Fruit fly (Drosophila melanogaster) whole organism, embryonic: ENCODE results near the gene CG45100.
A peak's percentile ranks its signal among the peaks of the same experiment; 100 is the strongest.

Experiments
- Asciz ChIP-seq: fragments of 200-800 bp; sonication (Bioruptor generic); optimal IDR thresholded peaks from 2 replicates; lab custom pipeline; 2017; ENCODE audit warnings: missing biosample characterization, mild to moderate bottlenecking, missing genetic modification characterization, missing genetic modification reagents
- C15 ChIP-seq: fragments of 200-800 bp; sonication (Bioruptor generic); IDR thresholded peaks from 3 replicates; pipeline ENCODE4 v1.3.6; 2022; ENCODE audit warnings: missing biosample characterization, missing genetic modification characterization
- CG10565 ChIP-seq: fragments of 200-800 bp; sonication (Bioruptor generic); optimal IDR thresholded peaks from 3 replicates; lab custom pipeline; 2016; ENCODE audit warnings: missing biosample characterization, mild to moderate bottlenecking, missing genetic modification characterization
- CG12942 ChIP-seq: fragments of 200-800 bp; sonication (Bioruptor generic); optimal IDR thresholded peaks from 3 replicates; lab custom pipeline; 2016; ENCODE audit warnings: missing biosample characterization, missing genetic modification characterization
- CG13624 ChIP-seq: fragments of 200-800 bp; sonication (Bioruptor generic); optimal IDR thresholded peaks from 2 replicates; lab custom pipeline; 2016; ENCODE audit warnings: missing biosample characterization, missing genetic modification characterization
- CG13894 ChIP-seq: fragments of 200-800 bp; sonication (Bioruptor generic); optimal IDR thresholded peaks from 3 replicates; lab custom pipeline; 2018; ENCODE audit warnings: missing biosample characterization, mild to moderate bottlenecking, missing genetic modification characterization, moderate library complexity
- CG17186 ChIP-seq: fragments of 200-800 bp; sonication (Bioruptor generic); optimal IDR thresholded peaks from 3 replicates; lab custom pipeline; 2017; ENCODE audit warnings: missing biosample characterization, missing genetic modification reagents, missing genetic modification characterization
- CG1832 ChIP-seq: fragments of 200-800 bp; sonication (Bioruptor generic); optimal IDR thresholded peaks from 2 replicates; lab custom pipeline; 2017; ENCODE audit warnings: missing biosample characterization, mild to moderate bottlenecking, missing genetic modification characterization, inconsistent platforms
- CG3995 ChIP-seq: fragments of 200-800 bp; sonication (Bioruptor generic); optimal IDR thresholded peaks from 3 replicates; lab custom pipeline; 2016; ENCODE audit warnings: missing biosample characterization, missing genetic modification characterization
- CG4424 ChIP-seq: fragments of 200-800 bp; sonication (Bioruptor generic); optimal IDR thresholded peaks from 3 replicates; lab custom pipeline; 2016; ENCODE audit warnings: missing biosample characterization, missing genetic modification characterization
- CG8359 ChIP-seq: fragments of 200-800 bp; sonication (Bioruptor generic); optimal IDR thresholded peaks from 2 replicates; lab custom pipeline; 2017; ENCODE audit warnings: missing biosample characterization, mild to moderate bottlenecking, missing genetic modification characterization, borderline replicate concordance
- CG8765 ChIP-seq: fragments of 200-800 bp; sonication (Bioruptor generic); IDR thresholded peaks from 2 replicates; pipeline ENCODE4 v1.3.6; 2022; ENCODE audit warnings: missing biosample characterization, missing genetic modification characterization
- CG9437 ChIP-seq: fragments of 200-800 bp; sonication (Bioruptor generic); optimal IDR thresholded peaks from 2 replicates; lab custom pipeline; 2018; ENCODE audit warnings: missing biosample characterization, mild to moderate bottlenecking, missing genetic modification characterization
- CG9727 ChIP-seq: fragments of 200-800 bp; sonication (Bioruptor generic); optimal IDR thresholded peaks from 3 replicates; lab custom pipeline; 2017; ENCODE audit warnings: missing biosample characterization, mild to moderate bottlenecking, missing genetic modification characterization
- CG9817 ChIP-seq: fragments of 200-800 bp; sonication (Bioruptor generic); optimal IDR thresholded peaks from 2 replicates; lab custom pipeline; 2018; ENCODE audit warnings: missing biosample characterization, mild to moderate bottlenecking, missing genetic modification characterization, moderate library complexity
- Camta ChIP-seq: fragments of 200-800 bp; sonication (Bioruptor generic); optimal IDR thresholded peaks from 2 replicates; lab custom pipeline; 2016; ENCODE audit warnings: missing biosample characterization, missing genetic modification characterization
- D ChIP-seq, 2 experiments: fragments of 200-800 bp in 1 of 2; fragments of >200 bp in 1 of 2; sonication (Bioruptor generic) in 1 of 2; optimal IDR thresholded peaks; 2 replicates in 1 of 2; 3 replicates in 1 of 2; lab custom pipeline; 2017; ENCODE audit warnings: mild to moderate bottlenecking in 1 of 2, missing biosample characterization in 1 of 2, missing genetic modification characterization in 1 of 2, missing genetic modification reagents in 1 of 2
- Deaf1 ChIP-seq: fragments of 200-800 bp; optimal IDR thresholded peaks from 3 replicates; lab custom pipeline; 2019; ENCODE audit warnings: missing biosample characterization, mild to moderate bottlenecking, missing genetic modification characterization, moderate library complexity
- Doc3 ChIP-seq: fragments of 200-800 bp; sonication (Bioruptor generic); IDR thresholded peaks from 3 replicates; pipeline ENCODE4 v1.3.6; 2022; ENCODE audit warnings: missing biosample characterization, missing genetic modification characterization; ENCODE audit not compliant: partially characterized antibody
- Dp ChIP-seq: fragments of 200-800 bp; sonication (Bioruptor generic); optimal IDR thresholded peaks from 2 replicates; lab custom pipeline; 2018; ENCODE audit warnings: missing biosample characterization, mild to moderate bottlenecking, missing genetic modification characterization, moderate library complexity
- E2f2 ChIP-seq: fragments of 200-800 bp; sonication (Bioruptor generic); IDR thresholded peaks from 2 replicates; pipeline ENCODE4 v1.3.6; 2022; ENCODE audit warnings: missing biosample characterization, missing genetic modification characterization
- Ets97D ChIP-seq: fragments of 200-800 bp; sonication (Bioruptor generic); optimal IDR thresholded peaks from 3 replicates; lab custom pipeline; 2016; ENCODE audit warnings: missing biosample characterization, missing genetic modification characterization
- Hr39 ChIP-seq: fragments of >200 bp; optimal IDR thresholded peaks from 2 replicates; lab custom pipeline; 2017
- Hsf ChIP-seq: fragments of 200-800 bp; sonication (Bioruptor generic); optimal IDR thresholded peaks from 3 replicates; lab custom pipeline; 2016; ENCODE audit warnings: missing biosample characterization, missing genetic modification characterization
- Lim3 ChIP-seq: fragments of 200-800 bp; sonication (Bioruptor generic); IDR thresholded peaks from 2 replicates; pipeline ENCODE4 v1.3.6; 2022; ENCODE audit warnings: missing biosample characterization, missing genetic modification characterization
- Myb ChIP-seq: fragments of 200-800 bp; sonication (Bioruptor generic); optimal IDR thresholded peaks from 2 replicates; lab custom pipeline; 2016; ENCODE audit warnings: missing biosample characterization, missing genetic modification characterization
- Nf-YC ChIP-seq: fragments of 200-800 bp; optimal IDR thresholded peaks from 3 replicates; lab custom pipeline; 2019; ENCODE audit warnings: missing biosample characterization, mild to moderate bottlenecking, missing genetic modification characterization, moderate library complexity
- NfI ChIP-seq: fragments of 200-800 bp; sonication (Bioruptor generic); optimal IDR thresholded peaks from 3 replicates; lab custom pipeline; 2018; ENCODE audit warnings: missing biosample characterization, mild to moderate bottlenecking, missing genetic modification characterization, moderate library complexity
- Rfx ChIP-seq: fragments of 200-800 bp; sonication (Bioruptor generic); IDR thresholded peaks from 2 replicates; pipeline ENCODE4 v1.3.6; 2022; ENCODE audit warnings: missing biosample characterization, missing genetic modification characterization
- Xrp1 ChIP-seq: fragments of 200-800 bp; sonication (Bioruptor generic); IDR thresholded peaks from 2 replicates; pipeline ENCODE4 v1.3.6; 2022; ENCODE audit warnings: missing biosample characterization, missing genetic modification characterization
- cato ChIP-seq: fragments of 200-800 bp; sonication (Bioruptor generic); optimal IDR thresholded peaks from 2 replicates; lab custom pipeline; 2016; ENCODE audit warnings: missing biosample characterization, missing genetic modification characterization, borderline replicate concordance
- da ChIP-seq: fragments of 200-800 bp; sonication (Bioruptor generic); optimal IDR thresholded peaks from 2 replicates; lab custom pipeline; 2016; ENCODE audit warnings: missing biosample characterization, missing genetic modification characterization
- dpn ChIP-seq, 2 experiments: fragments of 200-800 bp; sonication (Bioruptor generic); optimal IDR thresholded peaks; 3 replicates each; lab custom pipeline; 2016; ENCODE audit warnings: missing biosample characterization in 2 of 2, missing genetic modification characterization in 2 of 2
- exex ChIP-seq: fragments of 200-800 bp; sonication (Bioruptor generic); optimal IDR thresholded peaks from 4 replicates; lab custom pipeline; 2018; ENCODE audit warnings: missing biosample characterization, mild to moderate bottlenecking, missing genetic modification characterization, moderate library complexity
- ftz-f1 ChIP-seq: fragments of 200-800 bp; sonication (Bioruptor generic); optimal IDR thresholded peaks from 2 replicates; lab custom pipeline; 2016; ENCODE audit warnings: missing biosample characterization, missing genetic modification characterization
- gcm2 ChIP-seq: fragments of 200-800 bp; sonication (Bioruptor generic); optimal IDR thresholded peaks from 2 replicates; lab custom pipeline; 2016; ENCODE audit warnings: missing biosample characterization, missing genetic modification characterization
- gro ChIP-seq: fragments of 200-800 bp; sonication (Bioruptor generic); optimal IDR thresholded peaks from 2 replicates; lab custom pipeline; 2016; ENCODE audit warnings: missing biosample characterization, missing genetic modification characterization
- hbn ChIP-seq: fragments of 200-800 bp; sonication (Bioruptor generic); IDR thresholded peaks from 2 replicates; pipeline ENCODE4 v1.3.6; 2022; ENCODE audit warnings: missing biosample characterization, missing genetic modification characterization; ENCODE audit not compliant: partially characterized antibody
- hkb ChIP-seq, 2 experiments: fragments of 200-800 bp in 1 of 2; fragments of >200 bp in 1 of 2; sonication (Bioruptor generic) in 1 of 2; IDR thresholded peaks in 1 of 2; optimal IDR thresholded peaks in 1 of 2; 2 replicates each; pipeline versions ENCODE4 v1.3.6 to Lab custom; 2017 to 2022; ENCODE audit warnings: missing biosample characterization in 1 of 2, missing genetic modification characterization in 1 of 2
- insv ChIP-seq, 2 experiments: fragments of 200-800 bp; sonication (Bioruptor generic); optimal IDR thresholded peaks; 3 replicates each; lab custom pipeline; 2016 to 2018; ENCODE audit warnings: missing biosample characterization in 2 of 2, missing genetic modification characterization in 2 of 2
- ken ChIP-seq: fragments of 200-800 bp; sonication (Bioruptor generic); IDR thresholded peaks from 3 replicates; pipeline ENCODE4 v1.3.6; 2022; ENCODE audit warnings: missing biosample characterization, missing genetic modification characterization
- lola ChIP-seq, 3 experiments: fragments of >200 bp in 2 of 3; fragments of 200-800 bp in 1 of 3; sonication (Bioruptor generic) in 1 of 3; optimal IDR thresholded peaks; 2 replicates each; lab custom pipeline; 2017 to 2019; ENCODE audit warnings: missing biosample characterization in 3 of 3, missing genetic modification characterization in 3 of 3, mild to moderate bottlenecking in 1 of 3, moderate library complexity in 1 of 3
- phol ChIP-seq: fragments of 200-800 bp; sonication (Bioruptor generic); optimal IDR thresholded peaks from 3 replicates; lab custom pipeline; 2018; ENCODE audit warnings: missing biosample characterization, mild to moderate bottlenecking, missing genetic modification characterization, moderate library complexity
- pzg ChIP-seq: fragments of 200-800 bp; sonication (Bioruptor generic); optimal IDR thresholded peaks from 3 replicates; lab custom pipeline; 2018; ENCODE audit warnings: missing biosample characterization, mild to moderate bottlenecking, missing genetic modification characterization, moderate library complexity
- run ChIP-seq: fragments of 200-800 bp; sonication (Bioruptor generic); optimal IDR thresholded peaks from 3 replicates; lab custom pipeline; 2018; ENCODE audit warnings: missing biosample characterization, mild to moderate bottlenecking, missing genetic modification characterization
- tin ChIP-seq: fragments of 200-800 bp; sonication (Bioruptor generic); optimal IDR thresholded peaks from 3 replicates; lab custom pipeline; 2016; ENCODE audit warnings: missing biosample characterization, missing genetic modification characterization
- tll ChIP-seq, 2 experiments: fragments of 200-800 bp in 1 of 2; fragments of >200 bp in 1 of 2; sonication (Bioruptor generic) in 1 of 2; optimal IDR thresholded peaks; 2 replicates each; lab custom pipeline; 2017 to 2019; ENCODE audit warnings: missing biosample characterization in 2 of 2, missing genetic modification characterization in 2 of 2, mild to moderate bottlenecking in 1 of 2, moderate library complexity in 1 of 2
- zfh2 ChIP-seq: fragments of 200-800 bp; sonication (Bioruptor generic); optimal IDR thresholded peaks from 2 replicates; lab custom pipeline; 2016; ENCODE audit warnings: missing biosample characterization, missing genetic modification characterization

Gene CG45100

DNA sequence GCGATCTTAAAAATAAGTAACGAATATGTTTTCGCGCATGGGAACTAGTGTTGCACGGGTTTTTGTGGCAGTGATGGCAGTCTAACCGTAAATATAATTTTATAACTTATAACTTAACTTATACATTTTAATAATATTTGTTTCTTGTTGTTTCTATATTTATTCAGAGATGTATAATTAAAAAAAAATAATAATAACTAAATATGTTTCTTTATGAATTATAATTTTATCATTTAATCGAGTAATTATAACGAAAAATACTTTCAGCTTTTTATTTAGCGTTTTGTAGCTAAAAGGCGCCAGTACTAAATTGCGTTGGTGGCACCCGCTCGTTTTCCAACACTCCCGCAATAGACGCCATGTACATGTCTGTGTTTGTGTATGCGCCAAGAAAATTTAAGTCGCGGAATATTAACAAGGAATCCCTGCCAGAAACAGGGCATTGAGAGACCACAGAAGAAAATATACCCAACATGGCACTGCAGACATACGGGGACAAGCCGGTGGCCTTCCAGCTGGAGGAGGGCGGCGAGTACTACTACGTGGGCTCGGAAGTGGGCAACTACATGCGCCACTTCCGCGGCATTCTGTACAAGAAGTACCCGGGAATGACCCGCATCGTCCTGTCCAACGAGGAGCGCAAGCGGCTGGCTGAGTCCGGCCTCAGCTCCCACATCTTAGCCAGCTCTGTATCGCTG is 3.7 kb downstream of the CG45100 start, which contains the start of the genes mRpL44 and Snr1 (continued):
- TF ChIP-seq C15 = no peak
- TF ChIP-seq lola (GFP tag; optimal IDR thresholded peaks at IDR 0.05; lab: Kevin White, UChicago) = peak in 1 of 3 experiments; percentile 51
- peak in 1 of 2 experiments; percentile 57 for TF ChIP-seq insv (GFP tag; optimal IDR thresholded peaks at IDR 0.05; lab: Kevin White, UChicago)
- peak; percentile 52; the same call in 1 of the 2 replicates for TF ChIP-seq Xrp1
- no peak for TF ChIP-seq Doc3 (GFP tag; lab: Robert Waterston, UW)
- TF ChIP-seq tll (GFP tag; optimal IDR thresholded peaks at IDR 0.05; lab: Kevin White, UChicago) = no peak
- TF ChIP-seq Ets97D (GFP tag; lab: Kevin White, UChicago) = no peak
- no peak for TF ChIP-seq run (tag; lab: Kevin White, UChicago)
- no peak for TF ChIP-seq Lim3 (GFP tag; lab: Robert Waterston, UW)
- TF ChIP-seq Asciz (GFP tag; lab: Kevin White, UChicago) = no peak
- no peak for TF ChIP-seq CG1832
- peak; percentile 41 for TF ChIP-seq tin
- TF ChIP-seq Hsf (GFP tag; lab: Kevin White, UChicago) = no peak
- no peak for TF ChIP-seq CG10565 (GFP tag; lab: Kevin White, UChicago)
- TF ChIP-seq exex (tag; lab: Kevin White, UChicago) = peak; percentile 57
- no peak for TF ChIP-seq gcm2
- no peak for TF ChIP-seq CG3995 (GFP tag; lab: Kevin White, UChicago)
- no peak for TF ChIP-seq Nf-YC (tag; lab: Kevin White, UChicago)
- no peak for TF ChIP-seq CG8765
- no peak for TF ChIP-seq CG13624 (GFP tag; lab: Kevin White, UChicago)
- TF ChIP-seq Myb (GFP tag; lab: Kevin White, UChicago) = no peak
- TF ChIP-seq CG17186 (GFP tag; lab: Kevin White, UChicago) = peak; percentile 91
- TF ChIP-seq zfh2 (GFP tag; lab: Kevin White, UChicago) = peak; percentile 23
- no peak for TF ChIP-seq hkb (optimal IDR thresholded peaks at IDR 0.05; lab: Kevin White, UChicago)
- TF ChIP-seq hkb (GFP tag; IDR thresholded peaks at IDR 0.05; lab: Robert Waterston, UW) = no peak
- peak; percentile 1 for TF ChIP-seq cato
- no peak for TF ChIP-seq D (optimal IDR thresholded peaks at IDR 0.05; lab: Kevin White, UChicago)
- TF ChIP-seq D (GFP tag; optimal IDR thresholded peaks at IDR 0.05; lab: Kevin White, UChicago) = no peak
- no peak for TF ChIP-seq hbn (GFP tag; lab: Robert Waterston, UW)
- peak in 1 of 2 experiments; percentile 54 for TF ChIP-seq dpn (GFP tag; optimal IDR thresholded peaks at IDR 0.05; lab: Kevin White, UChicago)
- peak; percentile 76 for TF ChIP-seq CG9437
- TF ChIP-seq NfI (GFP tag; lab: Kevin White, UChicago) = peak; percentile 60
- no peak for TF ChIP-seq da (GFP tag; lab: Kevin White, UChicago)

DNA sequence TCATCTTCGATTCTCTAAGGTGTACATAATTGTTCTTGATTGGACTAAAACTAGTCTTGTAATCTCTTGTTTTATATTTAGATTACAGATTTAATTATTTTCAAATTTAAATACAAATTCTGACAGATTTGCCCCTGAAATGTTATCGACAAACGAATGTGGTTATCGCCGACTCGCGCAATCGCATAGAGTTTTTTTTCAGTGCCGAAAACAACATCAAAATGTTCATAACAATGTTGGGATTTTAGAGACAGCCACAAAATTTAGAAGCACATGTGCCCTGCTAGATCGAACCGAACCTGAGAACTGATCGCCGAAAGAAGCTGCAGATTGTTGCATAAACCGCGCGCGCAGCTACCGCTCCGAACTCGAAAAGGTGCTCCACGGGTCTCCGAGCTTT is 6.8 kb downstream of the CG45100 start, which contains the start of gene POLDIP2:
POLDIP2 (plus strand) TSS at position 160 of the 400 bp plus-strand sequence.
- TF ChIP-seq phol (no peak), CG9727 (no peak), ken (GFP tag; lab: Robert Waterston, UW) (no peak), CG13894 (peak; percentile 10), NfI (GFP tag; lab: Kevin White, UChicago) (peak; percentile 16), Dp (peak; percentile 33), gro (no peak), lola (GFP tag; optimal IDR thresholded peaks at IDR 0.05; lab: Kevin White, UChicago) (no peak), Deaf1 (no peak), Rfx (GFP tag; lab: Robert Waterston, UW) (0 out of 2 replicates have a peak, but pooled peaks have one; percentile 26), CG4424 (no peak), pzg (peak; percentile 34), ftz-f1 (GFP tag; lab: Kevin White, UChicago) (peak; percentile 9), CG12942 (GFP tag; lab: Kevin White, UChicago) (no peak), Doc3 (GFP tag; lab: Robert Waterston, UW) (no peak), CG8359 (no peak), E2f2 (GFP tag; lab: Robert Waterston, UW) (peak; percentile 61), Hr39 (lab: Kevin White, UChicago) (no peak), Camta (GFP tag; lab: Kevin White, UChicago) (no peak), CG9817 (peak; percentile 9)
